Worm (Caenorhabditis elegans): Measurements from ENCODE around the gene zmp-6.

Gene zmp-6

DNA sequence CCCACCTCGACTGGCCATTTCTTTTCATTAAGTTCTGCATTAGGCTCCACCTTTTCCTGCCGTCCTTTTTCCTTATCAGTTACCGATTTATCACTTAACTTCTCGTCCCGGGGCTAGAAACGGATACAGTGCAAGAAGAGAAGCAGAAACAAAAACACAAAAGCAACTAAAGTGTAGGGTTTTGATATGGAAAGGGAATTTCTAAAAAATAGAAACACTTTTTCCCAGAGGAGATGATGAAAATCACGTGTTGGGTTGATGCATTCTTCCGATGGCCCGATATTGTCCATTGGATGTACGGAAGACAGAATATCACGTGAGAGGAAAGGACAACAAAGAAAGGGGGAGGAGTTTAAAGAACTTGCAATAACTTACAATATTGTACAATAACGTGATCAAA is 25.2 kb upstream of the zmp-6 start (continued):
- TF ChIP-seq dpl-1 (GFP tag; optimal IDR thresholded peaks at IDR 0.05) (peak; percentile 6), pqm-1 (tag; optimal IDR thresholded peaks at IDR 0.05) (peak; percentile 70), dve-1 (tag; optimal IDR thresholded peaks at IDR 0.05; ENCODE audit: insufficient read depth) (peak; percentile 72), tra-1 (GFP tag; IDR thresholded peaks at IDR 0.05) (0 out of 2 replicates have a peak, but pooled peaks have one; percentile 42), nhr-76 (tag; optimal IDR thresholded peaks at IDR 0.05) (peak; percentile 40), mxl-2 (GFP tag; conservative IDR thresholded peaks at IDR 0.05) (no peak), nhr-48 (tag; optimal IDR thresholded peaks at IDR 0.05) (peak; percentile 47), mxl-3 (GFP tag; optimal IDR thresholded peaks at IDR 0.05) (peak; percentile 62), madf-9 (GFP tag; conservative IDR thresholded peaks at IDR 0.05) (no peak), fkh-10 (GFP tag; optimal IDR thresholded peaks at IDR 0.05) (no peak), lim-7 (GFP tag; IDR thresholded peaks at IDR 0.05) (0 out of 2 replicates have a peak, but pooled peaks have one; percentile 16), hif-1 (tag; optimal IDR thresholded peaks at IDR 0.05) (no peak), nhr-11 (tag; optimal IDR thresholded peaks at IDR 0.05) (peak; percentile 23), nhr-77 (tag; optimal IDR thresholded peaks at IDR 0.05) (peak; percentile 7), mdt-29 (GFP tag; IDR thresholded peaks at IDR 0.05) (no peak), ces-1 (GFP tag; optimal IDR thresholded peaks at IDR 0.05) (no peak), F44E2.7 (GFP tag; IDR thresholded peaks at IDR 0.05) (no peak), lsy-2 (tag; optimal IDR thresholded peaks at IDR 0.05) (peak in 1 of 2 experiments; percentile 37), set-16 (GFP tag; IDR thresholded peaks at IDR 0.05) (no peak), ztf-7 (tag; optimal IDR thresholded peaks at IDR 0.05) (no peak), snpc-4 (tag; optimal IDR thresholded peaks at IDR 0.05) (no peak), ztf-11 (tag; optimal IDR thresholded peaks at IDR 0.05) (no peak), mep-1 (tag; optimal IDR thresholded peaks at IDR 0.05) (peak; percentile 9)

DNA sequence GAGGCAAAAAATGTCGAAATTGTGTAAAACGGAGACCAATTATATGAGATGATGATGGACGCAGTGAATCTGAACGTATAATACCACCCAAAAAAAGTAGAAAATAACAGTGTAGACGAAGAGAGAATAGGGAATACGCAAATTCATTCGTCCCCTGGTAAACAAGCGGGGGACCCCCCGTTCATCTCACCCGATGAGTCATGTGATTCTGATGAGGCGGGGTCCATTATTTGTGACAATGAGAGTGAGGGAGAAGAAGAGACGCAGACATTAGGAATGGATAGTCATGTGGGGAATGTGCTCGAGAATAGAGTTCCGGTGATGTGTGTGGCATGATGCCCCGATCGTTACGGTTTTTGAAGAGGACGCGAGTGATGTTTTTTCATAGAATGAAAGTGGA is 24.4 kb upstream of the zmp-6 start:
- TF ChIP-seq duxl-1 (tag; optimal IDR thresholded peaks at IDR 0.05; ENCODE audit: poor library complexity) (no peak), lim-7 (GFP tag; IDR thresholded peaks at IDR 0.05) (no peak), arid-1 (GFP tag; conservative IDR thresholded peaks at IDR 0.05) (peak; percentile 41; the same call in 1 of the 2 replicates), tag-97 (GFP tag; IDR thresholded peaks at IDR 0.05) (no peak), mes-2 (tag; optimal IDR thresholded peaks at IDR 0.05; ENCODE audit: poor library complexity, severe bottlenecking) (peak; percentile 62), nhr-28 (tag; optimal IDR thresholded peaks at IDR 0.05) (peak; percentile 40), hlh-30 (tag; optimal IDR thresholded peaks at IDR 0.05; ENCODE audit: insufficient read depth) (peak; percentile 97), nhr-25 (tag; optimal IDR thresholded peaks at IDR 0.05; ENCODE audit: borderline replicate concordance, insufficient read depth) (peak; percentile 15), dve-1 (tag; optimal IDR thresholded peaks at IDR 0.05; ENCODE audit: insufficient read depth) (peak; percentile 54), lsy-2 (tag; optimal IDR thresholded peaks at IDR 0.05) (peak; percentile 5 to 68), dpl-1 (GFP tag; optimal IDR thresholded peaks at IDR 0.05) (peak; percentile 18), dmd-6 (GFP tag; IDR thresholded peaks at IDR 0.05) (peak; percentile 66), cey-2 (tag; optimal IDR thresholded peaks at IDR 0.05; ENCODE audit: borderline replicate concordance, insufficient read depth) (no peak), unc-62 (GFP tag; optimal IDR thresholded peaks at IDR 0.05 in 1 of 2) (peak in 1 of 2 experiments; percentile 11), unc-62 (tag; optimal IDR thresholded peaks at IDR 0.05) (no peak), dmd-9 (GFP tag; IDR thresholded peaks at IDR 0.05) (no peak), ztf-11 (tag; optimal IDR thresholded peaks at IDR 0.05) (no peak), skn-1 (tag; optimal IDR thresholded peaks at IDR 0.05) (no peak), set-16 (GFP tag; IDR thresholded peaks at IDR 0.05) (no peak), ztf-7 (tag; optimal IDR thresholded peaks at IDR 0.05) (peak; percentile 26), F26F4.8 (GFP tag; conservative IDR thresholded peaks at IDR 0.05) (no peak), nhr-111 (GFP tag; optimal IDR thresholded peaks at IDR 0.05) (no peak), zfp-3 (GFP tag; conservative IDR thresholded peaks at IDR 0.05) (0 out of 2 replicates have a peak, but pooled peaks have one; percentile 37), mep-1 (tag; optimal IDR thresholded peaks at IDR 0.05) (peak; percentile 71), ceh-28 (tag; optimal IDR thresholded peaks at IDR 0.05) (no peak), nhr-42 (GFP tag; IDR thresholded peaks at IDR 0.05) (no peak), pha-4 (GFP tag; IDR thresholded peaks at IDR 0.05) (no peak), pha-4 (tag; optimal IDR thresholded peaks at IDR 0.05) (peak; percentile 87), rbr-2 (tag; optimal IDR thresholded peaks at IDR 0.05) (peak; percentile 51), nhr-6 (tag; optimal IDR thresholded peaks at IDR 0.05) (peak; percentile 78), mdt-29 (GFP tag; IDR thresholded peaks at IDR 0.05) (peak; percentile 61; the same call in 1 of the 2 replicates), nhr-11 (tag; optimal IDR thresholded peaks at IDR 0.05) (no peak), hlh-11 (tag; optimal IDR thresholded peaks at IDR 0.05) (peak; percentile 78), hif-1 (tag; optimal IDR thresholded peaks at IDR 0.05) (peak in 1 of 2 experiments; percentile 30), madf-5 (GFP tag; IDR thresholded peaks at IDR 0.05) (no peak), aha-1 (tag) (peak; percentile 43)
